Worm (Caenorhabditis elegans): Measurements from ENCODE around the gene F28E10.1.

DNA sequence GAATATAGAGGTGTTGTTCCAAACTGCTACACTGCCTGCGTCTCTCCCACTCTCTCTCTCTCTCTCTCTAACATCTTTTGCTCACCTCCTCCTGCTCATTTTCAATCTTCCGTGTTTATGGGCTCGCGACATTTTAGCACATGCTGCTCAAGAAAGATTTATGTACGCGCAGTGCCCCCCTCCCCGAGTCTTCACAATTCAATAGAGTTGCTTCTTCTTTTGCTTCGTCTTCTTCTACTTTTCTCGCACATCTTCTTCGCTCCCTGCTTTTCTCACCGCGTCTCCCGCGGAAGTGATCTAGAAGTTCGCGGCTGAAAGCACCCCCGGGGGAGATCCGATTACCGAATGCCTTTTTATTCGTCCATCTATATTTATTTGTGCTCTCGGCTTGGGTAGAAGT, 2.0 kb downstream of the F28E10.1 start:
- TF ChIP-seq ztf-11 (tag; optimal IDR thresholded peaks at IDR 0.05), result no peak
- TF ChIP-seq nhr-77 (tag; optimal IDR thresholded peaks at IDR 0.05), result no peak
- TF ChIP-seq nhr-76 (tag; optimal IDR thresholded peaks at IDR 0.05), result no peak
- TF ChIP-seq zag-1 (tag; optimal IDR thresholded peaks at IDR 0.05), result no peak
- TF ChIP-seq nhr-11 (tag; optimal IDR thresholded peaks at IDR 0.05), result no peak
- no peak for TF ChIP-seq elt-2 (tag; optimal IDR thresholded peaks at IDR 0.05)
- no peak for TF ChIP-seq R02D3.7 (tag; optimal IDR thresholded peaks at IDR 0.05)
- TF ChIP-seq lin-39 (tag; optimal IDR thresholded peaks at IDR 0.05), result no peak
- no peak for TF ChIP-seq daf-12 (tag; optimal IDR thresholded peaks at IDR 0.05)
- no peak for TF ChIP-seq ama-1 (optimal IDR thresholded peaks at IDR 0.05)
- no peak for TF ChIP-seq ceh-82 (tag; optimal IDR thresholded peaks at IDR 0.05)
